Worm (Caenorhabditis elegans) whole organism, L3 larva: Measurements from ENCODE around the gene gly-6.

Experiments used
- R02D3.7 ChIP-seq: fragments of 150-350 bp; optimal IDR thresholded peaks from 2 replicates; lab custom pipeline; 2014; ENCODE audit warnings: missing biosample characterization, missing genetic modification characterization
- aly-2 ChIP-seq: fragments of 150-350 bp; optimal IDR thresholded peaks from 2 replicates; lab custom pipeline; 2014; ENCODE audit warnings: missing biosample characterization, missing genetic modification characterization
- ama-1 ChIP-seq: fragments of 150-350 bp; optimal IDR thresholded peaks from 2 replicates; lab custom pipeline; 2018
- ceh-16 ChIP-seq: sonication (generic microtip); optimal IDR thresholded peaks from 2 replicates; lab custom pipeline; 2017; ENCODE audit warnings: missing biosample characterization, missing genetic modification characterization
- ceh-28 ChIP-seq: fragments of 150-350 bp; optimal IDR thresholded peaks from 2 replicates; lab custom pipeline; 2014; ENCODE audit warnings: missing biosample characterization, missing genetic modification reagents, missing genetic modification characterization
- ceh-82 ChIP-seq: fragments of 150-350 bp; optimal IDR thresholded peaks from 2 replicates; lab custom pipeline; 2014; ENCODE audit warnings: missing biosample characterization, missing genetic modification characterization
- ceh-9 ChIP-seq: sonication (generic microtip); optimal IDR thresholded peaks from 2 replicates; lab custom pipeline; 2018; ENCODE audit warnings: missing biosample characterization, missing genetic modification characterization
- daf-12 ChIP-seq: fragments of 150-350 bp; optimal IDR thresholded peaks from 2 replicates; lab custom pipeline; 2014; ENCODE audit warnings: missing biosample characterization, missing genetic modification reagents, missing genetic modification characterization
- egl-27 ChIP-seq: sonication (generic microtip); optimal IDR thresholded peaks from 4 replicates; lab custom pipeline; 2017; ENCODE audit warnings: missing biosample characterization, missing genetic modification reagents, missing genetic modification characterization
- egl-5 ChIP-seq: fragments of 150-350 bp; optimal IDR thresholded peaks from 2 replicates; lab custom pipeline; 2017; ENCODE audit warnings: missing biosample characterization, missing genetic modification reagents, missing genetic modification characterization, inconsistent platforms
- elt-1 ChIP-seq: fragments of 150-350 bp; optimal IDR thresholded peaks from 2 replicates; lab custom pipeline; 2014; ENCODE audit warnings: missing biosample characterization, missing genetic modification characterization
- elt-2 ChIP-seq: sonication (generic microtip); optimal IDR thresholded peaks from 2 replicates; lab custom pipeline; 2016; ENCODE audit warnings: missing genetic modification reagents, mild to moderate bottlenecking, missing genetic modification characterization, missing compliant biosample characterization
- fkh-10 ChIP-seq: sonication (generic microtip); optimal IDR thresholded peaks from 2 replicates; lab custom pipeline; 2017; ENCODE audit warnings: missing biosample characterization, missing genetic modification reagents, missing genetic modification characterization
- fkh-2 ChIP-seq: fragments of 150-350 bp; optimal IDR thresholded peaks from 2 replicates; lab custom pipeline; 2014; ENCODE audit warnings: missing biosample characterization, missing genetic modification reagents, missing genetic modification characterization
- fos-1 ChIP-seq: fragments of 150-350 bp; optimal IDR thresholded peaks from 2 replicates; lab custom pipeline; 2014; ENCODE audit warnings: missing biosample characterization, missing genetic modification characterization
- hmg-11 ChIP-seq: sonication (generic microtip); optimal IDR thresholded peaks from 2 replicates; lab custom pipeline; 2016; ENCODE audit warnings: missing genetic modification characterization, missing compliant biosample characterization
- jun-1 ChIP-seq: fragments of 150-350 bp; optimal IDR thresholded peaks from 2 replicates; lab custom pipeline; 2014; ENCODE audit warnings: missing biosample characterization, missing genetic modification reagents, missing genetic modification characterization
- lsy-12 ChIP-seq: sonication (generic microtip); optimal IDR thresholded peaks from 2 replicates; lab custom pipeline; 2016; ENCODE audit warnings: mild to moderate bottlenecking, missing genetic modification characterization, missing compliant biosample characterization
- mdl-1 ChIP-seq: fragments of 150-350 bp; optimal IDR thresholded peaks from 2 replicates; lab custom pipeline; 2014; ENCODE audit warnings: missing biosample characterization, missing genetic modification characterization
- mml-1 ChIP-seq: fragments of 150-350 bp; sonication (generic microtip); optimal IDR thresholded peaks from 3 replicates; lab custom pipeline; 2014; ENCODE audit warnings: missing biosample characterization, missing genetic modification characterization
- nfya-1 ChIP-seq: sonication (generic microtip); optimal IDR thresholded peaks from 2 replicates; lab custom pipeline; 2017; ENCODE audit warnings: missing genetic modification characterization, mild to moderate bottlenecking, missing compliant biosample characterization, antibody characterized with exemption, moderate library complexity; ENCODE audit not compliant: insufficient read depth
- nhr-11 ChIP-seq: fragments of 150-350 bp; optimal IDR thresholded peaks from 2 replicates; lab custom pipeline; 2014; ENCODE audit warnings: missing biosample characterization, missing genetic modification characterization
- nhr-12 ChIP-seq: fragments of 150-350 bp; optimal IDR thresholded peaks from 2 replicates; lab custom pipeline; 2014; ENCODE audit warnings: missing biosample characterization, missing genetic modification characterization
- nhr-25 ChIP-seq: sonication (generic microtip); optimal IDR thresholded peaks from 2 replicates; lab custom pipeline; 2017; ENCODE audit warnings: missing biosample characterization, missing genetic modification characterization
- nhr-43 ChIP-seq: sonication (generic microtip); optimal IDR thresholded peaks from 2 replicates; lab custom pipeline; 2016; ENCODE audit warnings: mild to moderate bottlenecking, missing genetic modification characterization, missing compliant biosample characterization; ENCODE audit not compliant: poor library complexity, severe bottlenecking
- nhr-77 ChIP-seq: fragments of 150-350 bp; optimal IDR thresholded peaks from 2 replicates; lab custom pipeline; 2014; ENCODE audit warnings: missing biosample characterization, missing genetic modification characterization
- pha-4 ChIP-seq: fragments of 150-350 bp; optimal IDR thresholded peaks from 2 replicates; lab custom pipeline; 2014; ENCODE audit warnings: missing biosample characterization, missing genetic modification reagents, missing genetic modification characterization
- skn-1 ChIP-seq: fragments of 150-350 bp; optimal IDR thresholded peaks from 2 replicates; lab custom pipeline; 2014; ENCODE audit warnings: missing biosample characterization, missing genetic modification characterization
- tbx-2 ChIP-seq: sonication (generic microtip); optimal IDR thresholded peaks from 2 replicates; lab custom pipeline; 2016; ENCODE audit warnings: mild to moderate bottlenecking, missing genetic modification characterization, missing compliant biosample characterization
- unc-39 ChIP-seq: sonication (generic microtip); optimal IDR thresholded peaks from 4 replicates; lab custom pipeline; 2017; ENCODE audit warnings: missing biosample characterization, missing genetic modification characterization
- unc-62 ChIP-seq: fragments of 150-350 bp; sonication (generic microtip); optimal IDR thresholded peaks from 4 replicates; lab custom pipeline; 2014; ENCODE audit warnings: missing biosample characterization, missing genetic modification reagents, missing genetic modification characterization
- ztf-4 ChIP-seq: fragments of 150-350 bp; optimal IDR thresholded peaks from 2 replicates; lab custom pipeline; 2014; ENCODE audit warnings: missing biosample characterization, missing genetic modification characterization

gly-6 gene

DNA sequence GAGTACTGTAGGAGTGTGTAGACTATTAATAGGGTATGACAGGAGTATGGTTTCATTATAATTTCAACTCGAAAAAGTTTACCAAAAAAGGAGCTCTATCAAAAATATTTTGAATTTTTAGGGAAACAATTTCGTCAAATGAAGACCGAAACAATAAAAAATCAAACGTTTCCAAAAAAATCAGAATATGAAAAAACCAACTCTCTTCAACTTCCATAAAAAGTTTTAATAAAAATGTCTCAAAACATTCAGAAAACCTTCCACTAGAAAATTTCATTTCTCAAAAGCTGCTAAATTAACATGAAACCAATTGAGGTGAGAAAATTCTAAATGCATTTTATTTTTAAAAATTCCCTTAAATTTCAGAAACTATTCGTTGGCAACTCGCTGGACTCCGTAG lies 39.6 kb upstream of the gly-6 start, which contains the start of gene ckb-3:
ckb-3 (plus strand) TSS at position 301 of the 400 bp plus-strand sequence.
- TF ChIP-seq lsy-12 (no peak), egl-5 (no peak)

DNA sequence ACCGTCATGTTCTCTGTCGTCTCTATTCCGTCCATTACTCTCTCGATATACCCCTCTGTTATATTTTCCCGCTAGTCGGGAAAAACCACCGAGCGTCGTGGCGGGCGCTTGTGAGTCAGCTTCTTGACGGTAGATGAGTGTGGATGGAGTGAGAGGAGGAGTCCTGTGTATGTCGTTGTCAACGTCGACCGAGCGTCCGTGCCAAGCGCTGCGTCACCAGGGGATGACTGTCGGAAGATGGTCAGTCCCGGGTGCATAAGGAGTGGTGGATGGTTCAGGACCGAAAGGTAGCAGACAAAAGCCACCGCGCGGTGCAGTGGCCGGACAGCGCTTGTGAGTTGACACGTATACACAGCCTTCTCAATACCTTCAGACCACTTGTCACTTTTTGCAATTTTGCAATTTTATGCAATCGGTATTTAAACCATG lies 38.4 kb upstream of the gly-6 start:
- TF ChIP-seq elt-2 (peak; percentile 34), hmg-11 (tag; lab: Kevin White, UChicago) (peak; percentile 83), nfya-1 (tag; lab: Kevin White, UChicago) (peak; percentile 40), ceh-28 (tag; lab: Kevin White, UChicago) (peak; percentile 23), nhr-25 (tag; lab: Kevin White, UChicago) (peak; percentile 49), nhr-43 (tag; lab: Kevin White, UChicago) (peak; percentile 17), tbx-2 (tag; lab: Kevin White, UChicago) (peak; percentile 44)

DNA sequence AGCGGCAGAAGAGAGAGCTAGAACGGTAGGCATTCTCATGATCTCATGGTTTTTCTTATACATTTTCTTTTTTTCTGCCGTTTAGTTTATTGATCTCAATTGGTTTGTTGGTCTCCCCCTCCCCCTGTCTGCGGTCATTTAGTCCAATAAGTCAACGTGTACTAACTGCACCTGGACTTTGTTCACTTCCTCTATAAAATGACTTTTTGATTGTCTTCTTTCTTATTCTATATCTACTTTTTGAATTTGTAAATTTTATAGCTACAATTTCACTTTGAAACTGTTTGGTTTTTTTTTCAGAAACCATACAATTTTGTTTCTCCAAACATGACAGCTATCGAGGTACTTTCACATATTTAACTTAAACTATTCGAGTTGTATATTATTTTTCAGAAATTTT lies 36.6 kb upstream of the gly-6 start, which contains the start of gene ckb-2:
ckb-2 (plus strand) TSS at position 301 of the 400 bp plus-strand sequence.
- no peak for TF ChIP-seq fos-1 (tag; lab: Kevin White, UChicago)
- TF ChIP-seq unc-62 (GFP tag; lab: Kevin White, UChicago) = no peak
- TF ChIP-seq ceh-16 (tag; lab: Kevin White, UChicago) = no peak
- no peak for TF ChIP-seq nhr-12
- no peak for TF ChIP-seq fkh-10 (GFP tag; lab: Kevin White, UChicago)

DNA sequence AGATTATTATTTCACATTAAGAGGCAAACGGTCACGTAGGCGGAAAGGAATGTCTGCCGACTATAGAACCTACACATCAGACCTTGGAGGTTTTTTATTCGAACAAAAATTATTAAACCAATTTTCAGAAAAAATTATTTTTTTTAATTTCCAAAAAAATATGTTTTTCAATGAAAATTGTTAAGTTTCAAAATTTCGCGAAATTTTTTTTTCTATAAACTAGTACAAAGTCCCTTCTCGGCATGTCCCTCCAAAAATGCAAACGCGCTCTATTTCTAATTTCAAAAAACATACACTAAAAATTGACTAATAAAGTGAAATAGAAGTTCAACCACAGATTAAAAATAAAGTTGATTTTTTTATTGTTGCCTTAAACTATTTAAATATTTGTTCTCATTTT lies 33.9 kb upstream of the gly-6 start, which contains the start of gene ckb-1:
ckb-1 (plus strand) TSS at position 301 of the 400 bp plus-strand sequence.
- TF ChIP-seq skn-1 (tag; lab: Kevin White, UChicago) (no peak), pha-4 (tag; lab: Kevin White, UChicago) (peak; percentile 10), hmg-11 (tag; lab: Kevin White, UChicago) (peak; percentile 7)

DNA sequence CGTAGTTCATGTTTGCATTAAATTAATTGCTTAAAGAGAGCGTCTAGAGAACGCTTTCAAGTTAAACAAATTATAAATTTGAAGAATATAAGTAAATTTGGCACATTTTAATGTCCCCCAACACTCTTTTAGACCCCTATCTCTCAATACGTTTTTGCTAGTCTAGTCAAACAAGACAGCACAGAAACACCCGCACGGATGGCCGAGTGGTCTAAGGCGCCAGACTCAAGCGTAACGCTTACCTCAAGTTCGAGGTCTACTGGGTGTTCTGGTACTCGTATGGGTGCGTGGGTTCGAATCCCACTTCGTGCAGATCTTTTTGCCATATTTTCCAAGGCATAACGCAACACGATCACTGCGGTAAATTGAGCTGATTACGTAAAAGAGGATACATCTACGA lies 31.3 kb upstream of the gly-6 start:
- TF ChIP-seq elt-1 (tag; lab: Kevin White, UChicago) (no peak), nfya-1 (tag; lab: Kevin White, UChicago) (peak; percentile 31), ztf-4 (tag; lab: Kevin White, UChicago) (no peak), tbx-2 (tag; lab: Kevin White, UChicago) (no peak), mml-1 (tag; lab: Kevin White, UChicago) (no peak), ceh-9 (tag; lab: Kevin White, UChicago) (no peak), nhr-77 (tag; lab: Kevin White, UChicago) (no peak), nhr-12 (no peak), pha-4 (tag; lab: Kevin White, UChicago) (no peak), elt-2 (peak; percentile 24), fkh-2 (tag; lab: Kevin White, UChicago) (no peak), mdl-1 (tag; lab: Kevin White, UChicago) (no peak), unc-62 (GFP tag; lab: Kevin White, UChicago) (no peak), nhr-25 (tag; lab: Kevin White, UChicago) (peak; percentile 10)

DNA sequence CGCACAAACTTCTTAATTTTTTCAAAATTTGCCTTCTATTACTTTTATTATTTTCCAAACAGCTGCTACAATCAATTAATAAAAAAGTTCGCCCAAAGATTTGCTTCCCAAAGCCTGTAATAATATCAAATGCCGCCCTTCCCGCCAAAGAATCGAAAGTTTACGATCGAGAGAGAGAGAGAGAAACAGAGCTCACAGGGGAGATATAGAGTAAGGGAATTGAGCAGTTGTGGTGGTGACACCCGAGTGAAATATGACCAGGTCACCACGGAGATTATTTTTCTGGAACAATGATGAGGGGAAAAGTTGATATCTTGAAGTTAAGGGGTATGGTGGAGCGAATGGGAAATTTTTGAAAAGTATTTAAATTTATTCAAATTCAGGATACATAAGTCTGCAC lies 28.9 kb upstream of the gly-6 start:
- TF ChIP-seq ama-1 (no peak), egl-5 (no peak), mdl-1 (tag; lab: Kevin White, UChicago) (no peak), jun-1 (no peak), daf-12 (no peak), aly-2 (no peak), nhr-25 (tag; lab: Kevin White, UChicago) (no peak), egl-27 (tag; lab: Kevin White, UChicago) (no peak)

DNA sequence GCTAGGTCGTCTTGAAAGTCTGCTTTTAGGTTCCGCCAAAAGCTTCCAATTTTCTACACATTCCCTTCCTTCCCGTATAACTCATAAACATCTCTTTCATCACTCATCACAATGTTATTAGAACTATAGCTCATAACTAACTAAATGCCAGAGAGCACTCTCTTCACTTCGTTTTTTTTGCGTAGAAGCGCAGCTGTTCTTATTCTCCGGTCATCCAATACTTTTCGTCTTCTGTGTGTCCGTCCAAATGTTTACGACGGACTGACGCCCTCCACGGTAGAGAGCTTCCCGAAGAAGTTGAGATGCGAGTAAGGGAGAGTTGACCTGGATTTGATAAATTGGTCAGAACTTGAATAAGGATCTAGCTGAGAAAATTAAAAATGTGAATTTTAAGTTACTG lies 28.2 kb upstream of the gly-6 start:
- TF ChIP-seq R02D3.7 (tag; lab: Kevin White, UChicago) = no peak
- no peak for TF ChIP-seq nhr-11
- no peak for TF ChIP-seq ceh-9 (tag; lab: Kevin White, UChicago)
- no peak for TF ChIP-seq fkh-2 (tag; lab: Kevin White, UChicago)
- no peak for TF ChIP-seq egl-5
- TF ChIP-seq hmg-11 (tag; lab: Kevin White, UChicago) = no peak
- TF ChIP-seq ceh-82 = no peak
- no peak for TF ChIP-seq unc-39 (tag; lab: Kevin White, UChicago)
- no peak for TF ChIP-seq nhr-25 (tag; lab: Kevin White, UChicago)
- TF ChIP-seq unc-62 (GFP tag; lab: Kevin White, UChicago) = no peak
